Worm (Caenorhabditis elegans): ENCODE data around the gene Y94H6A.7.

DNA sequence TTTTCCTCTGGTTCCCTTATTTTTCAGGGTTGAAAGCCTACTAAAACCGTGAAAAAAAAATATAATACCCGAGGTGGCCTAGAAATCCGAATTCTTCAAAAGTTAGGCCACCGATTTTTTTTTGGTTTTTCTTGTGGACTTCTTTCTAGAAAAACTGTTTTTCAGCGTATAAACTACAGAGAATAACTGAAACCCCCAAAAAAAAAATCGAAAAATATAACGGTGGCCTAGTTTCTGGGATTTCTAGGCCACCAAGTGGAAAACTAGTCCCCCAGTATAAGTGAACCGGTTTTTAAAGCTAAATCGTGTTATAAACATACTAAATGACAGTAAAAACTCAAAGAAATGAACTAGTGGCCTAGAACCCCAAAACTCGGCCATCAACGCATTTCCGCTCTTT, 10.7 kb downstream of the Y94H6A.7 start:
- no peak for TF ChIP-seq snpc-4 (tag; optimal IDR thresholded peaks at IDR 0.05)
- TF ChIP-seq nhr-77 (tag; optimal IDR thresholded peaks at IDR 0.05), result no peak
- TF ChIP-seq ceh-82 (tag; optimal IDR thresholded peaks at IDR 0.05), result no peak
- TF ChIP-seq R02D3.7 (tag; optimal IDR thresholded peaks at IDR 0.05), result no peak
- no peak for TF ChIP-seq nhr-25 (tag; optimal IDR thresholded peaks at IDR 0.05; ENCODE audit: borderline replicate concordance, insufficient read depth)
- TF ChIP-seq mes-2 (tag; optimal IDR thresholded peaks at IDR 0.05; ENCODE audit: poor library complexity, severe bottlenecking), result no peak
- TF ChIP-seq dmd-6 (GFP tag; IDR thresholded peaks at IDR 0.05), result no peak
- TF ChIP-seq nhr-237 (tag; optimal IDR thresholded peaks at IDR 0.05), result no peak
- TF ChIP-seq pha-4 (GFP tag; IDR thresholded peaks at IDR 0.05), result no peak
- no peak for TF ChIP-seq pha-4 (tag; optimal IDR thresholded peaks at IDR 0.05)
- TF ChIP-seq madf-9 (GFP tag; conservative IDR thresholded peaks at IDR 0.05), result no peak
- no peak for TF ChIP-seq lin-39 (tag; optimal IDR thresholded peaks at IDR 0.05)

Data from whole organism, L4 larva.